Worm (Caenorhabditis elegans) whole organism, late embryonic: ENCODE measurements around the gene ceh-79.

Source experiments
- ama-1 ChIP-seq: fragments of 150-350 bp; optimal IDR thresholded peaks from 2 replicates; lab custom pipeline; 2014
- hlh-30 ChIP-seq: sonication (generic microtip); optimal IDR thresholded peaks from 2 replicates; lab custom pipeline; 2017; ENCODE audit warnings: antibody characterized with exemption, missing genetic modification characterization, missing compliant biosample characterization; ENCODE audit not compliant: insufficient read depth
- nhr-11 ChIP-seq: fragments of 150-350 bp; optimal IDR thresholded peaks from 2 replicates; lab custom pipeline; 2014; ENCODE audit warnings: missing biosample characterization, missing genetic modification characterization
- sox-4 ChIP-seq: sonication (generic microtip); optimal IDR thresholded peaks from 2 replicates; lab custom pipeline; 2017; ENCODE audit warnings: mild to moderate bottlenecking, missing genetic modification characterization, inconsistent platforms, missing compliant biosample characterization
- ztf-16 ChIP-seq: sonication (generic microtip); optimal IDR thresholded peaks from 2 replicates; lab custom pipeline; 2017; ENCODE audit warnings: missing genetic modification characterization, missing compliant biosample characterization

DNA sequence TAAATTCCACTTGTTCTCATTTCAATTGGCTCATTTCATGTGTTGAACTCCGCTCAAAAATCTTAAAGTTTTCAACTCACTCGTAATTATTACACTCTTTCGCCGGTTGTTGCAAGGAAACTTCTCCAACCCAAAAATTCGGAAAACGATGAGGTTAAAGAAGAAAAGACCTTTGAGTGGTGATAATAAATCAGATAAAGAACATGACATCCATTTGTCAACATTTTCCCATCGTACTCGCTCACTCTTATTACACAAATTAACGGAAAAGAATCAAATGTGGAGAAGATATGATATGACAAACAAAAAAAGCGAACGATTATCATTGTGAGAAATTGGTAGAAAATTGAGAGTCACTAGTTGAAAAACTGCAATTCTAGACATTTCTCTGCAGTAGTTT is 16.3 kb upstream of the ceh-79 start:
- TF ChIP-seq ztf-16 = no peak
- TF ChIP-seq hlh-30 (tag; lab: Kevin White, UChicago) = no peak
- TF ChIP-seq ama-1 (lab: Kevin White, UChicago) = no peak
- TF ChIP-seq nhr-11 (tag; lab: Kevin White, UChicago) = no peak
- no peak for TF ChIP-seq sox-4 (tag; lab: Kevin White, UChicago)
